Worm (Caenorhabditis elegans): ENCODE measurements around the gene rrf-3.

The rrf-3 gene

DNA sequence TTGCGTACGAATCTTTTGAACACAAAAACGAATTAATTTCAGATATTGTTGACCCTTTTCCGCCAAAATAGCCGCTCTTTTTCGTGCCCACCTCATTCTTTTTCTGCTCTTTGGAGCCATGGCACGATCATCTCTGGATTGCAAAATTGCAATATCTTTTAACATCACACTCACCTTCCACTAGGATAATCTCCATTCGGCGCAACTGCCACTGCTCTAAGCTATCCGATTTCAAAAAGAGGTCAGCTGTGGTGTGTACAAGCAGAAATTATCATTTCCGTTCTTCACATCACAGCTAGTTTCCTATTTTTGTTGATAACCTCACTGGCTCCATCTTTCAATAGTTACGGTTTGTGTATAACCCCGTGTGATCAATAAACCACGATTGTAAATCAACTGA is 35.6 kb upstream of the rrf-3 start:
- TF ChIP-seq rnt-1 (tag; optimal IDR thresholded peaks at IDR 0.05) (peak; percentile 19), snpc-4 (tag; optimal IDR thresholded peaks at IDR 0.05) (no peak)

DNA sequence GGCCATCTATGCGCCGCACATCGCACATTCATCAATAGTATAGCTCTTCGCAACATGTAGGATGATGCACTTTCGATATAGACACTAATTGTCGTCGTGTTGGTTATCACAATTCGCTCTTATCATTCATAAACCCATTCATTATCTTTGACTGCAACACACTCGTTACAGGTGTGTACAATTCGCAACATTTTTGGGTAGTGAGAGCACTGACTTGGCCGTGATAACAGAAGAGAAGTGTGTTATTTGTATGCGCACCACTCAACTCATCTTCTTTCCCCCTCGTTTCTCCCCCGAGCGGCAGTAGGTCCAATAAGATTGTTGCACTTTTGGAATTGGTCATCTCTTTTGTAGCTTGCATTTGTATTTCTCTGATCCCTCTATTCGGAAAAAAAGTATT is 35.0 kb upstream of the rrf-3 start:
- TF ChIP-seq hlh-4 (tag; optimal IDR thresholded peaks at IDR 0.05) (no peak), unc-62 (GFP tag; optimal IDR thresholded peaks at IDR 0.05) (no peak), nhr-76 (tag; optimal IDR thresholded peaks at IDR 0.05) (no peak), isw-1 (GFP tag; IDR thresholded peaks at IDR 0.05) (no peak), ets-5 (GFP tag; IDR thresholded peaks at IDR 0.05) (no peak), nhr-85 (tag) (peak; percentile 17), tlp-1 (tag; optimal IDR thresholded peaks at IDR 0.05) (no peak), lin-39 (tag; optimal IDR thresholded peaks at IDR 0.05) (no peak), nhr-90 (tag; optimal IDR thresholded peaks at IDR 0.05; ENCODE audit: poor library complexity) (no peak), pag-3 (tag; optimal IDR thresholded peaks at IDR 0.05; ENCODE audit: borderline replicate concordance, insufficient read depth) (no peak), ztf-11 (tag; optimal IDR thresholded peaks at IDR 0.05) (no peak), egl-13 (tag; optimal IDR thresholded peaks at IDR 0.05) (no peak), nhr-237 (tag; optimal IDR thresholded peaks at IDR 0.05) (no peak), elt-2 (tag; optimal IDR thresholded peaks at IDR 0.05) (peak; percentile 68), ceh-82 (tag; optimal IDR thresholded peaks at IDR 0.05) (no peak), dpl-1 (GFP tag; optimal IDR thresholded peaks at IDR 0.05) (no peak), sup-37 (GFP tag; optimal IDR thresholded peaks at IDR 0.05) (no peak), blmp-1 (tag; optimal IDR thresholded peaks at IDR 0.05) (no peak), lin-15B (tag; optimal IDR thresholded peaks at IDR 0.05) (no peak), pqm-1 (tag; optimal IDR thresholded peaks at IDR 0.05) (peak; percentile 31), nhr-84 (tag; optimal IDR thresholded peaks at IDR 0.05) (no peak), mab-9 (GFP tag; IDR thresholded peaks at IDR 0.05) (no peak), zip-4 (GFP tag; optimal IDR thresholded peaks at IDR 0.05) (no peak), irx-1 (tag; optimal IDR thresholded peaks at IDR 0.05) (no peak), xbp-1 (tag; optimal IDR thresholded peaks at IDR 0.05) (no peak), nhr-19 (GFP tag; conservative IDR thresholded peaks at IDR 0.05) (no peak), mef-2 (tag; optimal IDR thresholded peaks at IDR 0.05) (no peak), swsn-7 (tag; optimal IDR thresholded peaks at IDR 0.05) (no peak), snu-23 (GFP tag; optimal IDR thresholded peaks at IDR 0.05) (no peak), lin-14 (GFP tag; optimal IDR thresholded peaks at IDR 0.05) (peak; percentile 7), Y116A8C.19 (tag; optimal IDR thresholded peaks at IDR 0.05; ENCODE audit: borderline replicate concordance) (no peak), dsc-1 (tag; optimal IDR thresholded peaks at IDR 0.05) (no peak), fkh-4 (tag; optimal IDR thresholded peaks at IDR 0.05; ENCODE audit: borderline replicate concordance) (no peak), sptf-1 (tag; optimal IDR thresholded peaks at IDR 0.05) (no peak), lin-35 (GFP tag; optimal IDR thresholded peaks at IDR 0.05) (peak in 1 of 2 experiments; percentile 36), efl-3 (GFP tag; optimal IDR thresholded peaks at IDR 0.05) (no peak), lsy-2 (tag; optimal IDR thresholded peaks at IDR 0.05) (peak in 1 of 2 experiments; percentile 4)

DNA sequence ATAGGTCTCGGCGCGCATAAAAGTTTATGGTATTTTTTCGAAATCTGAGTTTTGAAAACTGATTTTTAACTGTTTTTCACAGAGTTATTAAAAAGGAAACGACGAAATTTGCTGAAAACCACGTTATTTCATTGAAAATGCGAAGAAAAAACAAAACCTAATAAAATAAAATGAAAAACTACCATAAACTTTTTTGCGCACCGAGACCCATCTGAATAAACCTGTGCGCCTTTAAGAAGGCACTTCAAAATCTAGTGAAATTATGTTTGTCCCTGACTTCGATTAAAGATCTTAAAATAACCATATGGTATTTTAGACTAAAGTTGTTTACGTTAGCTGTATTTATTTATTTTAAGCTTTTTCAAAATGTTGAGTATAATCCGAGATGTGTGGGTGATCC is 34.5 kb upstream of the rrf-3 start:
- TF ChIP-seq efl-1 (optimal IDR thresholded peaks at IDR 0.05), result no peak
- peak in 1 of 2 experiments; percentile 74 for TF ChIP-seq efl-1 (GFP tag; optimal IDR thresholded peaks at IDR 0.05 in 1 of 2)
- TF ChIP-seq lsy-2 (tag; optimal IDR thresholded peaks at IDR 0.05), result no peak
